Fruit fly (Drosophila melanogaster): ENCODE measurements around the gene NELF-B.

NELF-B gene

DNA sequence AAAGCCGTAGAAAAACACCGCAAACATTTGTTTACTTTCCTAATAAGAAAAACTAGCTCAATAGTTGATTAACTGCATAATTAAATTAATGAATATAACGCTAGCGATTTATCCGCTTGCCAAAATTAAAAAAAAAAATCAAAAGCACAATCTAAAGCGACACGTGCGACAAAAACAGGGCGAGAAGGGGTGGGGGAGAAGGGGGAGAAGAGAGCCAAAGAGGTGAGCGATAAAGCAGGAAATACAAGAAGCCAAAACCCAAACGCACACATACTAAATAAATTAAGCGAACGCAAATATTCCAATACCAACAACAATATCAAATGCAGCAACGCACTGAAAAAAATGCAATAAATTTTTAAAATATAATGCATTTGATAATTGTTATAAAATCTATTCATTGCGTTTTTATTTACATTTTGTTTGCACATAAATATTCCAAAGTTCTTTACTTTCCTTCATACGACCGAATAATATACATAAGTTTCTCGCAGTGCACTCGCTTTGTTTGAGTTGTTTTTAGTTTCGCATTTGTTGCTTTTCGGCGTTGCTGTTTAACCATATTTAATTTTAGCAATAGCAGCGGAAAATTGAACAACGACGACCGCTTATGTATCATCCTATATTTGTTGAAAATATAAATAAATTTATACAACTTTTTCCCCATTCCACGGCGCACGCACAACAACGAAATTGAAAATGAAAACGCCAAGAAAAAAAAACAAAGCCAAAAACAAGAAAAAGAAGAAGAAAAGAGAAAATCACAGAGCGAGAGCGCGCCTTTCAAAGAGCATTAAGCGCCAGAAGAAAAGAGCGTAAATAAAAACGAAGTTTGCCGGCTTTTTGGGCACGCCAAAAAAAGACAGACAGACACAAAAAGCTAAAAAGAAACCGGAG, 29.9 kb downstream of the NELF-B start:
- peak; percentile 89 for TF ChIP-seq vri (GFP tag; optimal IDR thresholded peaks at IDR 0.05)
- peak; percentile 10 for TF ChIP-seq Hr38 (GFP tag; optimal IDR thresholded peaks at IDR 0.05)
- TF ChIP-seq Ets96B (tag; optimal IDR thresholded peaks at IDR 0.05) = peak; percentile 88
- peak; percentile 92 for TF ChIP-seq net (GFP tag; optimal IDR thresholded peaks at IDR 0.05)
- TF ChIP-seq esn (GFP tag; optimal IDR thresholded peaks at IDR 0.05) = peak; percentile 98
- peak; percentile 93 for TF ChIP-seq acj6 (GFP tag; optimal IDR thresholded peaks at IDR 0.05)
- TF ChIP-seq spab (GFP tag; optimal IDR thresholded peaks at IDR 0.05) = peak; percentile 84
- TF ChIP-seq topi (GFP tag; optimal IDR thresholded peaks at IDR 0.05) = peak; percentile 98
- peak; percentile 72 for TF ChIP-seq dac (GFP tag; optimal IDR thresholded peaks at IDR 0.05)
- peak; percentile 96 for TF ChIP-seq Sox102F (GFP tag; optimal IDR thresholded peaks at IDR 0.05)
- TF ChIP-seq Sox14 (GFP tag; optimal IDR thresholded peaks at IDR 0.05) = peak; percentile 96
- peak; percentile 86 to 90 for TF ChIP-seq ss (GFP tag; optimal IDR thresholded peaks at IDR 0.05)
- TF ChIP-seq CG31627 (GFP tag; optimal IDR thresholded peaks at IDR 0.05) = peak; percentile 96
- peak; percentile 84 for TF ChIP-seq CG16779 (tag; optimal IDR thresholded peaks at IDR 0.05)
- TF ChIP-seq Gug (GFP tag; IDR thresholded peaks at IDR 0.05) = peak; percentile 95
- TF ChIP-seq CG1621 (tag; optimal IDR thresholded peaks at IDR 0.05) = peak; percentile 84
- peak; percentile 98 for TF ChIP-seq eg (GFP tag; IDR thresholded peaks at IDR 0.05)
- peak; percentile 97 for TF ChIP-seq CG15336 (GFP tag; IDR thresholded peaks at IDR 0.05)
- TF ChIP-seq CG3032 (tag; optimal IDR thresholded peaks at IDR 0.05) = peak; percentile 90
- peak; percentile 98 for TF ChIP-seq Met (GFP tag; optimal IDR thresholded peaks at IDR 0.05)
- peak; percentile 94 for TF ChIP-seq CG6792 (GFP tag; optimal IDR thresholded peaks at IDR 0.05)
- TF ChIP-seq Ets21C (GFP tag; optimal IDR thresholded peaks at IDR 0.05) = peak; percentile 91
- TF ChIP-seq Hr39 (GFP tag; optimal IDR thresholded peaks at IDR 0.05) = peak; percentile 96
- peak; percentile 89 for TF ChIP-seq CG7368 (GFP tag; optimal IDR thresholded peaks at IDR 0.05)
- peak; percentile 94 for TF ChIP-seq Hr4 (GFP tag; optimal IDR thresholded peaks at IDR 0.05)
- peak; percentile 86 for TF ChIP-seq Sox15 (GFP tag; optimal IDR thresholded peaks at IDR 0.05)
- TF ChIP-seq Eip75B (GFP tag; optimal IDR thresholded peaks at IDR 0.05) = peak; percentile 94
- TF ChIP-seq CG11902 (GFP tag; optimal IDR thresholded peaks at IDR 0.05) = peak; percentile 87
- peak; percentile 94 for TF ChIP-seq CG10631 (GFP tag; optimal IDR thresholded peaks at IDR 0.05)
- peak; percentile 68 to 91 for TF ChIP-seq salr (GFP tag; optimal IDR thresholded peaks at IDR 0.05)
- peak; percentile 89 for TF ChIP-seq CG10669 (GFP tag; optimal IDR thresholded peaks at IDR 0.05)
- TF ChIP-seq OdsH (GFP tag; optimal IDR thresholded peaks at IDR 0.05) = peak; percentile 95
- peak; percentile 97 for TF ChIP-seq Smox (GFP tag; optimal IDR thresholded peaks at IDR 0.05)
- peak; percentile 78 for TF ChIP-seq fkh (GFP tag; optimal IDR thresholded peaks at IDR 0.05)
- TF ChIP-seq Eip78C (GFP tag) = peak; percentile 98
- peak; percentile 65 for TF ChIP-seq CG9139 (GFP tag; optimal IDR thresholded peaks at IDR 0.05)
- peak; percentile 97 for TF ChIP-seq cyc (GFP tag; optimal IDR thresholded peaks at IDR 0.05)
- TF ChIP-seq CG11762 (GFP tag; optimal IDR thresholded peaks at IDR 0.05; ENCODE audit: insufficient read depth) = peak; percentile 92
- TF ChIP-seq CG6854 (GFP tag; optimal IDR thresholded peaks at IDR 0.05) = peak; percentile 91
- TF ChIP-seq CG32006 (GFP tag; optimal IDR thresholded peaks at IDR 0.05) = peak; percentile 97
- peak; percentile 95 for TF ChIP-seq CG34406 (GFP tag; optimal IDR thresholded peaks at IDR 0.05)
- peak; percentile 96 for TF ChIP-seq CG6163 (GFP tag; IDR thresholded peaks at IDR 0.05)
- TF ChIP-seq fd85E (GFP tag; optimal IDR thresholded peaks at IDR 0.05) = peak; percentile 15
- TF ChIP-seq CG8319 (GFP tag; optimal IDR thresholded peaks at IDR 0.05) = peak; percentile 87
- peak; percentile 92 for TF ChIP-seq Blimp-1 (GFP tag; optimal IDR thresholded peaks at IDR 0.05)
- TF ChIP-seq pdm3 (GFP tag; optimal IDR thresholded peaks at IDR 0.05) = peak; percentile 95
- TF ChIP-seq fd59A (GFP tag; optimal IDR thresholded peaks at IDR 0.05) = peak; percentile 82
- TF ChIP-seq CG6808 (GFP tag; optimal IDR thresholded peaks at IDR 0.05) = peak; percentile 86
- peak; percentile 99 for TF ChIP-seq svp (GFP tag)
- TF ChIP-seq Lpt (GFP tag; optimal IDR thresholded peaks at IDR 0.05) = peak; percentile 90

Data from whole organism, prepupa.